Fruit fly (Drosophila melanogaster) whole organism, embryonic: ENCODE data around the gene CG3294.

ENCODE experiments used
- ATbp ChIP-seq: fragments of 200-800 bp; sonication (Bioruptor generic); optimal IDR thresholded peaks from 2 replicates; lab custom pipeline; 2017; ENCODE audit warnings: missing biosample characterization, mild to moderate bottlenecking, missing genetic modification characterization, missing genetic modification reagents
- Aef1 ChIP-seq: fragments of 200-800 bp; sonication (Bioruptor generic); IDR thresholded peaks from 3 replicates; pipeline ENCODE4 v1.3.6; 2022; ENCODE audit warnings: missing biosample characterization, missing genetic modification characterization
- CG10979 ChIP-seq: fragments of 200-800 bp; sonication (Bioruptor generic); optimal IDR thresholded peaks from 2 replicates; lab custom pipeline; 2018; ENCODE audit warnings: missing biosample characterization, mild to moderate bottlenecking, missing genetic modification characterization, moderate library complexity
- CG12391 ChIP-seq: fragments of 200-800 bp; sonication (Bioruptor generic); optimal IDR thresholded peaks from 3 replicates; lab custom pipeline; 2018; ENCODE audit warnings: missing biosample characterization, mild to moderate bottlenecking, missing genetic modification characterization, moderate library complexity
- CG12659 ChIP-seq: fragments of 200-800 bp; sonication (Bioruptor generic); optimal IDR thresholded peaks from 3 replicates; lab custom pipeline; 2017; ENCODE audit warnings: mild to moderate bottlenecking, missing biosample characterization, missing genetic modification reagents, missing genetic modification characterization
- CG13123 ChIP-seq: fragments of 200-800 bp; sonication (Bioruptor generic); optimal IDR thresholded peaks from 2 replicates; lab custom pipeline; 2016; ENCODE audit warnings: missing biosample characterization, missing genetic modification characterization
- CG13894 ChIP-seq: fragments of 200-800 bp; sonication (Bioruptor generic); optimal IDR thresholded peaks from 3 replicates; lab custom pipeline; 2018; ENCODE audit warnings: missing biosample characterization, mild to moderate bottlenecking, missing genetic modification characterization, moderate library complexity
- CG14710 ChIP-seq: fragments of 200-800 bp; sonication (Bioruptor generic); optimal IDR thresholded peaks from 3 replicates; lab custom pipeline; 2019; ENCODE audit warnings: missing biosample characterization, mild to moderate bottlenecking, missing genetic modification characterization, moderate library complexity
- CG1529 ChIP-seq: fragments of 200-800 bp; sonication (Bioruptor generic); optimal IDR thresholded peaks from 3 replicates; lab custom pipeline; 2018; ENCODE audit warnings: missing biosample characterization, missing genetic modification characterization
- CG15514 ChIP-seq: fragments of 200-800 bp; sonication (Bioruptor generic); optimal IDR thresholded peaks from 3 replicates; lab custom pipeline; 2017; ENCODE audit warnings: missing biosample characterization, missing genetic modification characterization, mild to moderate bottlenecking, moderate library complexity, missing genetic modification reagents
- CG16863 ChIP-seq: fragments of 200-800 bp; sonication (Bioruptor generic); optimal IDR thresholded peaks from 3 replicates; lab custom pipeline; 2016; ENCODE audit warnings: missing biosample characterization, missing genetic modification characterization
- CG17328 ChIP-seq: fragments of 200-800 bp; sonication (Bioruptor generic); IDR thresholded peaks from 2 replicates; pipeline ENCODE4 v1.3.6; 2022; ENCODE audit warnings: missing biosample characterization, missing genetic modification characterization
- CG17385 ChIP-seq: fragments of 200-800 bp; sonication (Bioruptor generic); optimal IDR thresholded peaks from 3 replicates; lab custom pipeline; 2018; ENCODE audit warnings: missing biosample characterization, mild to moderate bottlenecking, missing genetic modification characterization
- CG17568 ChIP-seq: fragments of 200-800 bp; sonication (Bioruptor generic); optimal IDR thresholded peaks from 2 replicates; lab custom pipeline; 2018; ENCODE audit warnings: missing biosample characterization, mild to moderate bottlenecking, missing genetic modification characterization, moderate library complexity
- CG18262 ChIP-seq: fragments of 200-800 bp; optimal IDR thresholded peaks from 3 replicates; lab custom pipeline; 2019; ENCODE audit warnings: missing biosample characterization, mild to moderate bottlenecking, missing genetic modification characterization, moderate library complexity
- CG2712 ChIP-seq: fragments of 200-800 bp; optimal IDR thresholded peaks from 3 replicates; lab custom pipeline; 2019; ENCODE audit warnings: missing biosample characterization, mild to moderate bottlenecking, missing genetic modification characterization, moderate library complexity
- CG2875 ChIP-seq: fragments of 200-800 bp; sonication (Bioruptor generic); optimal IDR thresholded peaks from 2 replicates; lab custom pipeline; 2017; ENCODE audit warnings: missing biosample characterization, mild to moderate bottlenecking, missing genetic modification characterization, missing genetic modification reagents
- CG31441 ChIP-seq: fragments of 200-800 bp; sonication (Bioruptor generic); IDR thresholded peaks from 2 replicates; pipeline ENCODE4 v1.3.6; 2022; ENCODE audit warnings: missing biosample characterization, missing genetic modification characterization
- CG34224 ChIP-seq: fragments of 200-800 bp; sonication (Bioruptor generic); IDR thresholded peaks from 3 replicates; pipeline ENCODE4 v1.3.6; 2022; ENCODE audit warnings: missing biosample characterization, missing genetic modification characterization; ENCODE audit not compliant: partially characterized antibody
- CG43689 ChIP-seq: fragments of 200-800 bp; sonication (Bioruptor generic); IDR thresholded peaks from 2 replicates; pipeline ENCODE4 v1.3.6; 2022; ENCODE audit warnings: missing biosample characterization, missing genetic modification characterization
- CG5180 ChIP-seq: fragments of 200-800 bp; sonication (Bioruptor generic); optimal IDR thresholded peaks from 3 replicates; lab custom pipeline; 2017; ENCODE audit warnings: missing biosample characterization, missing genetic modification characterization, mild to moderate bottlenecking, moderate library complexity, missing genetic modification reagents
- CG6254 ChIP-seq: fragments of 200-800 bp; sonication (Bioruptor generic); optimal IDR thresholded peaks from 3 replicates; lab custom pipeline; 2017; ENCODE audit warnings: mild to moderate bottlenecking, missing biosample characterization, missing genetic modification reagents, missing genetic modification characterization
- CG7556 ChIP-seq: fragments of 200-800 bp; sonication (Bioruptor generic); optimal IDR thresholded peaks from 2 replicates; lab custom pipeline; 2017; ENCODE audit warnings: missing biosample characterization, mild to moderate bottlenecking, missing genetic modification characterization
- CG7963 ChIP-seq: fragments of 200-800 bp; sonication (Bioruptor generic); IDR thresholded peaks from 3 replicates; pipeline ENCODE4 v1.3.6; 2022; ENCODE audit warnings: missing biosample characterization, missing genetic modification characterization; ENCODE audit not compliant: partially characterized antibody
- CTCF ChIP-seq: fragments of 200-800 bp; sonication (Bioruptor generic); optimal IDR thresholded peaks from 2 replicates; lab custom pipeline; 2017; ENCODE audit warnings: missing biosample characterization, mild to moderate bottlenecking, missing genetic modification characterization, moderate library complexity
- Chrac-16 ChIP-seq: fragments of 200-800 bp; sonication (Bioruptor generic); optimal IDR thresholded peaks from 3 replicates; lab custom pipeline; 2016; ENCODE audit warnings: missing biosample characterization, missing genetic modification characterization
- Deaf1 ChIP-seq: fragments of 200-800 bp; optimal IDR thresholded peaks from 3 replicates; lab custom pipeline; 2019; ENCODE audit warnings: missing biosample characterization, mild to moderate bottlenecking, missing genetic modification characterization, moderate library complexity
- Hsf ChIP-seq: fragments of 200-800 bp; sonication (Bioruptor generic); optimal IDR thresholded peaks from 3 replicates; lab custom pipeline; 2016; ENCODE audit warnings: missing biosample characterization, missing genetic modification characterization
- Myb ChIP-seq: fragments of 200-800 bp; sonication (Bioruptor generic); optimal IDR thresholded peaks from 2 replicates; lab custom pipeline; 2016; ENCODE audit warnings: missing biosample characterization, missing genetic modification characterization
- Sox100B ChIP-seq: fragments of 200-800 bp; sonication (Bioruptor generic); optimal IDR thresholded peaks from 3 replicates; lab custom pipeline; 2018; ENCODE audit warnings: missing biosample characterization, mild to moderate bottlenecking, missing genetic modification characterization
- Ssrp ChIP-seq: fragments of 200-800 bp; sonication (Bioruptor generic); optimal IDR thresholded peaks from 2 replicates; lab custom pipeline; 2018; ENCODE audit warnings: missing biosample characterization, mild to moderate bottlenecking, missing genetic modification characterization, moderate library complexity
- abd-A ChIP-seq: fragments of 200-800 bp; sonication (Bioruptor generic); optimal IDR thresholded peaks from 3 replicates; lab custom pipeline; 2019; ENCODE audit warnings: missing biosample characterization, mild to moderate bottlenecking, missing genetic modification characterization, moderate library complexity
- chm ChIP-seq: fragments of 200-800 bp; sonication (Bioruptor generic); IDR thresholded peaks from 2 replicates; pipeline ENCODE4 v1.3.6; 2022; ENCODE audit warnings: missing biosample characterization, missing genetic modification characterization
- ci ChIP-seq: fragments of 200-800 bp; sonication (Bioruptor generic); IDR thresholded peaks from 3 replicates; pipeline ENCODE4 v1.3.6; 2022; ENCODE audit warnings: missing biosample characterization, missing genetic modification characterization
- esg ChIP-seq: fragments of 200-800 bp; sonication (Bioruptor generic); conservative IDR thresholded peaks from 2 replicates; pipeline ENCODE4 v1.3.6; 2022; ENCODE audit warnings: missing biosample characterization, missing genetic modification characterization
- gem ChIP-seq: fragments of 200-800 bp; sonication (Bioruptor generic); optimal IDR thresholded peaks from 2 replicates; lab custom pipeline; 2019; ENCODE audit warnings: missing biosample characterization, mild to moderate bottlenecking, missing genetic modification characterization, moderate library complexity
- hkb ChIP-seq, 2 experiments: fragments of 200-800 bp in 1 of 2; fragments of >200 bp in 1 of 2; sonication (Bioruptor generic) in 1 of 2; IDR thresholded peaks in 1 of 2; optimal IDR thresholded peaks in 1 of 2; 2 replicates each; pipeline versions ENCODE4 v1.3.6 to Lab custom; 2017 to 2022; ENCODE audit warnings: missing biosample characterization in 1 of 2, missing genetic modification characterization in 1 of 2
- lilli ChIP-seq: fragments of 200-800 bp; sonication (Bioruptor generic); optimal IDR thresholded peaks from 3 replicates; lab custom pipeline; 2016; ENCODE audit warnings: missing biosample characterization, missing genetic modification characterization
- lmd ChIP-seq: fragments of 200-800 bp; sonication (Bioruptor generic); IDR thresholded peaks from 2 replicates; pipeline ENCODE4 v1.3.6; 2022; ENCODE audit warnings: missing biosample characterization, missing genetic modification characterization
- oc ChIP-seq: fragments of 200-800 bp; sonication (Bioruptor generic); optimal IDR thresholded peaks from 2 replicates; lab custom pipeline; 2018; ENCODE audit warnings: missing biosample characterization, mild to moderate bottlenecking, missing genetic modification characterization, moderate library complexity
- org-1 ChIP-seq: fragments of 200-800 bp; sonication (Bioruptor generic); optimal IDR thresholded peaks from 2 replicates; lab custom pipeline; 2017; ENCODE audit warnings: missing biosample characterization, missing genetic modification characterization
- prd ChIP-seq, 3 experiments: fragments of >200 bp in 2 of 3; fragments of 200-800 bp in 1 of 3; sonication (Bioruptor generic) in 1 of 3; optimal IDR thresholded peaks in 2 of 3; IDR thresholded peaks in 1 of 3; 2 replicates in 2 of 3; 3 replicates in 1 of 3; pipeline versions ENCODE4 v1.3.6 to Lab custom; 2017 to 2022; ENCODE audit warnings: missing biosample characterization in 1 of 3, missing genetic modification characterization in 1 of 3
- sens ChIP-seq: fragments of 200-800 bp; sonication (Bioruptor generic); peaks from one replicate; lab custom pipeline; 2016; ENCODE audit warnings: missing biosample characterization, missing genetic modification characterization
- sob ChIP-seq: fragments of 200-800 bp; sonication (Bioruptor generic); IDR thresholded peaks from 2 replicates; pipeline ENCODE4 v1.3.6; 2022; ENCODE audit warnings: missing biosample characterization, missing genetic modification characterization
- trem ChIP-seq: fragments of 200-800 bp; optimal IDR thresholded peaks from 3 replicates; lab custom pipeline; 2019; ENCODE audit warnings: missing biosample characterization, mild to moderate bottlenecking, missing genetic modification characterization, moderate library complexity
- unpg ChIP-seq: fragments of 200-800 bp; sonication (Bioruptor generic); optimal IDR thresholded peaks from 3 replicates; lab custom pipeline; 2018; ENCODE audit warnings: missing biosample characterization, mild to moderate bottlenecking, missing genetic modification characterization, moderate library complexity
- vvl ChIP-seq: fragments of 200-800 bp; sonication (Bioruptor generic); IDR thresholded peaks from 2 replicates; pipeline ENCODE4 v1.3.6; 2022; ENCODE audit warnings: missing biosample characterization, missing genetic modification characterization
- yki ChIP-seq: fragments of >200 bp; optimal IDR thresholded peaks from 3 replicates; lab custom pipeline; 2018

Gene CG3294

DNA sequence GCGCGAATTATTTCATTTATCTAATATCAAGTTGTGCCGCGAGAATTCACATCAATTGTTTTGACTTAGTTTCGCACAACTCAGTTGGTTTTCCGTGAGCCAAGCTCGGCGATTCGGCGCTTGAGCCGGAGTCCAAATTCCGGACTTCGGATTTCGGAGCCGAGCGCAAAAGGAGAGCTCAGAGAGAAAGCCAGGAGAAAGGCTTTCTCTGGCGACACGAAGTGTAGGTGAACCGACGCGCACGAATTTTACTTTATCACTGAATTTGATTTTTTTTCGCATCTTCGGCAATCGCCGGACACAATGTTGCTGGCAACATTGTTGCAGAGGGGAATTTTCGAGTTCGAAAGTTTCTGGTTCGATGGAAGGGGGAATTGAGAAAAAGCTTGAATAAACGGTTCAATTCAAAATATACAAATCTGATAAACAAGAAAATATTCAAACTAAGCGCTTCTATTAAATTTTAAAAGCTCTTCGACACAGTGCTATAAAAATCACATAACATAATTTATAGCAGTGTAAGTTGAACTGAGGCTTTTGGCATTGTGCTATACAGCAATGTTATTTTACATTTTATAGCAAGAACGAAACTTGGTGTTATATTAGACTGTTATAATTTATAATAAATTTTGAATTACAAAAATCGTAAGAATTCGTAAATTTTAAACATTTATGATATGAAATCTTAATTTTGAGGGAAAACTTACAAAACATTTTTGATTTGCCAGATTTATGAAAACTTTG is 397 bp upstream of the CG3294 start, which contains the start of gene fipi (continued):
- TF ChIP-seq ci (GFP tag; lab: Robert Waterston, UW) = peak; percentile 61; the same call in 1 of the 3 replicates
- peak; percentile 33 for TF ChIP-seq CG2875
- peak; percentile 33; the same call in 1 of the 2 replicates for TF ChIP-seq CG17328 (GFP tag; lab: Robert Waterston, UW)
- peak; percentile 5 for TF ChIP-seq CG6254
- peak; percentile 52 for TF ChIP-seq CG17568 (GFP tag; lab: Kevin White, UChicago)
- TF ChIP-seq ATbp = peak; percentile 12
- no peak for TF ChIP-seq lmd (GFP tag; lab: Robert Waterston, UW)
- TF ChIP-seq esg (GFP tag; lab: Robert Waterston, UW) = no peak
- TF ChIP-seq org-1 (GFP tag; lab: Kevin White, UChicago) = no peak
- TF ChIP-seq CG16863 (GFP tag; lab: Kevin White, UChicago) = no peak
- TF ChIP-seq unpg (GFP tag; lab: Kevin White, UChicago) = peak; percentile 37
- peak; percentile 93 for TF ChIP-seq Deaf1
- TF ChIP-seq oc (tag; lab: Kevin White, UChicago) = no peak
- peak; percentile 12 for TF ChIP-seq CG18262 (tag; lab: Kevin White, UChicago)
- TF ChIP-seq CG43689 = 0 out of 2 replicates have a peak, but pooled peaks have one; percentile 8
- TF ChIP-seq gem (tag; lab: Kevin White, UChicago) = peak; percentile 2
- TF ChIP-seq Aef1 (GFP tag; lab: Robert Waterston, UW) = no peak
- no peak for TF ChIP-seq CG13123 (GFP tag; lab: Kevin White, UChicago)
- TF ChIP-seq Ssrp = no peak
- peak; percentile 35 for TF ChIP-seq CG2712 (tag; lab: Kevin White, UChicago)
- no peak for TF ChIP-seq sob (GFP tag; lab: Robert Waterston, UW)
- no peak for TF ChIP-seq hkb (optimal IDR thresholded peaks at IDR 0.05; lab: Kevin White, UChicago)
- TF ChIP-seq hkb (GFP tag; IDR thresholded peaks at IDR 0.05; lab: Robert Waterston, UW) = peak; percentile 52
- 0 out of 2 replicates have a peak, but pooled peaks have one; percentile 43 for TF ChIP-seq vvl (GFP tag; lab: Robert Waterston, UW)
- TF ChIP-seq abd-A = peak; percentile 10
- 0 out of 2 replicates have a peak, but pooled peaks have one; percentile 23 for TF ChIP-seq chm (GFP tag; lab: Robert Waterston, UW)
- TF ChIP-seq CG10979 (tag; lab: Kevin White, UChicago) = peak; percentile 19
- TF ChIP-seq CG5180 (GFP tag; lab: Kevin White, UChicago) = peak; percentile 5
- TF ChIP-seq CG34224 (GFP tag; lab: Robert Waterston, UW) = 0 out of 3 replicates have a peak, but pooled peaks have one; percentile 9
- TF ChIP-seq CG12659 = peak; percentile 10
- TF ChIP-seq prd (optimal IDR thresholded peaks at IDR 0.05; lab: Kevin White, UChicago) = no peak
- TF ChIP-seq prd (GFP tag; IDR thresholded peaks at IDR 0.05; lab: Robert Waterston, UW) = no peak
- no peak for TF ChIP-seq Sox100B (GFP tag; lab: Kevin White, UChicago)
- TF ChIP-seq Chrac-16 (GFP tag; lab: Kevin White, UChicago) = no peak
- TF ChIP-seq CG7963 = no peak
- no peak for TF ChIP-seq CG15514 (GFP tag; lab: Kevin White, UChicago)
- TF ChIP-seq Hsf (GFP tag; lab: Kevin White, UChicago) = no peak
- TF ChIP-seq CG13894 (tag; lab: Kevin White, UChicago) = peak; percentile 6
- peak; percentile 16 for TF ChIP-seq CG1529 (GFP tag; lab: Kevin White, UChicago)
- no peak for TF ChIP-seq yki (lab: Kevin White, UChicago)
- peak; percentile 60 for TF ChIP-seq CG31441
- peak; percentile 16 for TF ChIP-seq trem (tag; lab: Kevin White, UChicago)
- no peak for TF ChIP-seq CG17385 (GFP tag; lab: Kevin White, UChicago)
- no peak for TF ChIP-seq lilli (GFP tag; lab: Kevin White, UChicago)
- TF ChIP-seq CTCF (GFP tag; lab: Kevin White, UChicago) = peak; percentile 73
- TF ChIP-seq CG12391 = peak; percentile 29
- peak; percentile 15 for TF ChIP-seq Myb
- peak; percentile 41 for TF ChIP-seq CG14710 (tag; lab: Kevin White, UChicago)
- TF ChIP-seq CG7556 = no peak
- TF ChIP-seq sens = peak; percentile 68
